Fruit fly (Drosophila melanogaster): Measurements from ENCODE around the gene p38c.

DNA sequence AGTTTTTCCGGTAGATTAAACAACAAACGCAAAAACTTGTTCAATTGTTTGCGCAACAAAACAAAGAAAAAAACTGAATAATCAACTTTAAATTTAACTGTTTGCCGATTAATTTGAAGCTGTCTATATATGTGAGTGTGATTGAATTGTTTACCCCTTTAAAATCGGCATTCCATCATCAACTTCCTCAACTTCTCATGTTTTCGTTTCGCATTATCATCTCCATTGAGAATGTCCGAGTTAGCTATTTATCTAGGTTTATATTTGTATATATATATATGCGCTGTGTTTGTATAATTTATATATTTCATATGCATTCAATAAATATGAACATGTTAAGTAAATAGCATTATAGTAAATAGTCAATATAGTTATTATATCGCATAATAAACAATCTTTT lies 47.6 kb downstream of the p38c start:
- TF ChIP-seq CG6276 (GFP tag; optimal IDR thresholded peaks at IDR 0.05) (no peak), Hr39 (GFP tag; optimal IDR thresholded peaks at IDR 0.05) (no peak), CG10631 (GFP tag; optimal IDR thresholded peaks at IDR 0.05) (no peak), esn (GFP tag; optimal IDR thresholded peaks at IDR 0.05) (no peak)
